In genomic region chr2L:20915224-20915623, dm6 we compare ENCODE assay signal across 1 fruit fly cellular context.
A peak's percentile ranks its signal among the peaks of the same experiment; 100 is the strongest.
TF ChIP-seq lines count a peak whose summit lies in the region.

No protein-coding gene starts in this region.

TF ChIP-seq in whole organism, embryonic, 481 proteins besides CTCF, POLR2A, EP300 and RAD21 (continued from another document):
- no peak for TF ChIP-seq unc-4 (GFP tag; IDR thresholded peaks at IDR 0.05; lab: Robert Waterston, UW; ENCODE audit: partially characterized antibody)
- no peak for TF ChIP-seq lov (optimal IDR thresholded peaks at IDR 0.05; lab: Kevin White, UChicago)
- no peak for TF ChIP-seq lov (GFP tag; IDR thresholded peaks at IDR 0.05; lab: Robert Waterston, UW)
- no peak for TF ChIP-seq da (GFP tag; optimal IDR thresholded peaks at IDR 0.05; lab: Kevin White, UChicago)
- peak; percentile 14 for TF ChIP-seq CG2120 (GFP tag; optimal IDR thresholded peaks at IDR 0.05; lab: Kevin White, UChicago)
- no peak for TF ChIP-seq fru (optimal IDR thresholded peaks at IDR 0.05; lab: Kevin White, UChicago)
- no peak for TF ChIP-seq Ravus (GFP tag; IDR thresholded peaks at IDR 0.05; lab: Robert Waterston, UW)
- TF ChIP-seq hth (optimal IDR thresholded peaks at IDR 0.05; lab: Kevin White, UChicago), result no peak
- no peak for TF ChIP-seq sqz (GFP tag; optimal IDR thresholded peaks at IDR 0.05; lab: Kevin White, UChicago)
- TF ChIP-seq gem (tag; optimal IDR thresholded peaks at IDR 0.05; lab: Kevin White, UChicago), result peak; percentile 69
- peak; percentile 16 for TF ChIP-seq dmrt11E (tag; optimal IDR thresholded peaks at IDR 0.05; lab: Kevin White, UChicago)
- peak; percentile 47 for TF ChIP-seq tio (GFP tag; optimal IDR thresholded peaks at IDR 0.05; lab: Kevin White, UChicago)
- TF ChIP-seq az2 (GFP tag; optimal IDR thresholded peaks at IDR 0.05; lab: Kevin White, UChicago), result peak; percentile 15
- TF ChIP-seq dmrt99B (tag; optimal IDR thresholded peaks at IDR 0.05; lab: Kevin White, UChicago), result peak; percentile 65
- TF ChIP-seq CG10654 (GFP tag; optimal IDR thresholded peaks at IDR 0.05; lab: Kevin White, UChicago), result no peak
- TF ChIP-seq caup (GFP tag; optimal IDR thresholded peaks at IDR 0.05; lab: Kevin White, UChicago; ENCODE audit: severe bottlenecking), result peak; percentile 12
- TF ChIP-seq CG11247 (GFP tag; IDR thresholded peaks at IDR 0.05; lab: Robert Waterston, UW), result no peak
- no peak for TF ChIP-seq CG5180 (GFP tag; optimal IDR thresholded peaks at IDR 0.05; lab: Kevin White, UChicago)
- no peak for TF ChIP-seq ab (GFP tag; optimal IDR thresholded peaks at IDR 0.05; lab: Kevin White, UChicago)
- TF ChIP-seq eve (GFP tag; optimal IDR thresholded peaks at IDR 0.05; lab: Kevin White, UChicago), result no peak
- TF ChIP-seq bigmax (GFP tag; optimal IDR thresholded peaks at IDR 0.05; lab: Kevin White, UChicago), result no peak
- TF ChIP-seq CG8089 (GFP tag; optimal IDR thresholded peaks at IDR 0.05; lab: Kevin White, UChicago), result no peak
- peak; percentile 67; the same call in 2 of the 3 replicates for TF ChIP-seq so (GFP tag; IDR thresholded peaks at IDR 0.05; lab: Robert Waterston, UW)
- no peak for TF ChIP-seq prd (optimal IDR thresholded peaks at IDR 0.05; lab: Kevin White, UChicago)
- peak; percentile 63 for TF ChIP-seq prd (GFP tag; IDR thresholded peaks at IDR 0.05; lab: Robert Waterston, UW)
- TF ChIP-seq br (optimal IDR thresholded peaks at IDR 0.05; lab: Kevin White, UChicago), result no peak
- peak; percentile 19 for TF ChIP-seq Hr3 (GFP tag; optimal IDR thresholded peaks at IDR 0.05; lab: Kevin White, UChicago)
- TF ChIP-seq Jarid2 (GFP tag; optimal IDR thresholded peaks at IDR 0.05; lab: Kevin White, UChicago), result no peak
- peak; percentile 59; the same call in 2 of the 3 replicates for TF ChIP-seq dysf (GFP tag; IDR thresholded peaks at IDR 0.05; lab: Robert Waterston, UW)
- no peak for TF ChIP-seq TFAM (GFP tag; optimal IDR thresholded peaks at IDR 0.05; lab: Kevin White, UChicago)
- peak; percentile 47 for TF ChIP-seq CG7839 (tag; optimal IDR thresholded peaks at IDR 0.05; lab: Kevin White, UChicago)
- TF ChIP-seq CG6854 (GFP tag; optimal IDR thresholded peaks at IDR 0.05; lab: Kevin White, UChicago), result no peak
- no peak for TF ChIP-seq kah (GFP tag; optimal IDR thresholded peaks at IDR 0.05; lab: Kevin White, UChicago)
- TF ChIP-seq MBD-R2 (GFP tag; IDR thresholded peaks at IDR 0.05; lab: Robert Waterston, UW), result peak; percentile 16; the same call in 1 of the 2 replicates
- peak; percentile 2 for TF ChIP-seq bcd (GFP tag; optimal IDR thresholded peaks at IDR 0.05; lab: Kevin White, UChicago)
- TF ChIP-seq MESR4 (GFP tag; optimal IDR thresholded peaks at IDR 0.05; lab: Kevin White, UChicago), result no peak
- TF ChIP-seq Mad (GFP tag; optimal IDR thresholded peaks at IDR 0.05; lab: Kevin White, UChicago), result no peak
- no peak for TF ChIP-seq gt (GFP tag; IDR thresholded peaks at IDR 0.05; lab: Robert Waterston, UW)
- TF ChIP-seq Ada2b (GFP tag; IDR thresholded peaks at IDR 0.05; lab: Robert Waterston, UW), result no peak
- no peak for TF ChIP-seq CG7786 (GFP tag; optimal IDR thresholded peaks at IDR 0.05; lab: Kevin White, UChicago)
- TF ChIP-seq chm (GFP tag; IDR thresholded peaks at IDR 0.05; lab: Robert Waterston, UW), result peak; percentile 16; the same call in 1 of the 2 replicates
- TF ChIP-seq CG18476 (GFP tag; optimal IDR thresholded peaks at IDR 0.05; lab: Kevin White, UChicago), result no peak
- peak; percentile 14 for TF ChIP-seq mam (GFP tag; optimal IDR thresholded peaks at IDR 0.05; lab: Kevin White, UChicago)
- peak; percentile 12 for TF ChIP-seq nmo (GFP tag; optimal IDR thresholded peaks at IDR 0.05; lab: Kevin White, UChicago)
- TF ChIP-seq Stat92E (GFP tag; optimal IDR thresholded peaks at IDR 0.05; lab: Kevin White, UChicago), result no peak
- 0 out of 3 replicates have a peak, but pooled peaks have one; percentile 26 for TF ChIP-seq CG3726 (GFP tag; IDR thresholded peaks at IDR 0.05; lab: Robert Waterston, UW)
- peak; percentile 27 for TF ChIP-seq D19A (tag; optimal IDR thresholded peaks at IDR 0.05; lab: Kevin White, UChicago)
